Worm (Caenorhabditis elegans) whole organism, young adult: ENCODE measurements around the gene cdr-3.

Experiments
- B0035.1 ChIP-seq: sonication (generic microtip); optimal IDR thresholded peaks from 2 replicates; lab custom pipeline; 2016; ENCODE audit warnings: missing genetic modification characterization, mild to moderate bottlenecking, missing compliant biosample characterization, missing genotype, missing genetic modification reagents
- B0336.3 ChIP-seq: fragments of 200-800 bp; sonication (Bioruptor generic); IDR thresholded peaks from 2 replicates; pipeline ENCODE4 v1.3.6; 2022; ENCODE audit warnings: missing genetic modification characterization, missing compliant biosample characterization
- F10E7.11 ChIP-seq: sonication (generic microtip); optimal IDR thresholded peaks from 2 replicates; lab custom pipeline; 2017; ENCODE audit warnings: mild to moderate bottlenecking, missing genetic modification characterization, moderate library complexity, missing compliant biosample characterization
- F33H1.4 ChIP-seq: fragments of 200-800 bp; sonication (Bioruptor generic); IDR thresholded peaks from 2 replicates; pipeline ENCODE4 v1.3.6; 2022; ENCODE audit warnings: missing genetic modification reagents, missing genetic modification characterization, missing compliant biosample characterization
- F39B2.1 ChIP-seq: fragments of 200-800 bp; sonication (Bioruptor generic); IDR thresholded peaks from 2 replicates; pipeline ENCODE4 v1.3.6; 2022; ENCODE audit warnings: missing genetic modification reagents, missing genetic modification characterization, missing compliant biosample characterization
- F49E8.2 ChIP-seq: sonication (generic microtip); optimal IDR thresholded peaks from 3 replicates; lab custom pipeline; 2017; ENCODE audit warnings: missing genetic modification characterization, mild to moderate bottlenecking, missing compliant biosample characterization, antibody characterized with exemption, moderate library complexity; ENCODE audit not compliant: insufficient read depth
- F57A8.1 ChIP-seq: fragments of 200-800 bp; sonication (Bioruptor generic); optimal IDR thresholded peaks from 2 replicates; lab custom pipeline; 2018; ENCODE audit warnings: mild to moderate bottlenecking, missing genetic modification characterization, moderate library complexity, missing compliant biosample characterization
- F57C9.4 ChIP-seq: sonication (generic microtip); optimal IDR thresholded peaks from 2 replicates; lab custom pipeline; 2017; ENCODE audit warnings: mild to moderate bottlenecking, missing genetic modification characterization, missing compliant biosample characterization
- K11D2.4 ChIP-seq: fragments of 200-800 bp; sonication (Bioruptor generic); IDR thresholded peaks from 2 replicates; pipeline ENCODE4 v1.3.6; 2022; ENCODE audit warnings: missing genetic modification reagents, missing genetic modification characterization, missing compliant biosample characterization
- K12H6.12 ChIP-seq: fragments of 200-800 bp; sonication (Bioruptor generic); optimal IDR thresholded peaks from 2 replicates; lab custom pipeline; 2018; ENCODE audit warnings: mild to moderate bottlenecking, missing genetic modification characterization, missing compliant biosample characterization
- T07F8.4 ChIP-seq: sonication (generic microtip); optimal IDR thresholded peaks from 2 replicates; lab custom pipeline; 2016; ENCODE audit warnings: mild to moderate bottlenecking, missing genetic modification characterization, moderate library complexity, missing compliant biosample characterization
- Y56A3A.18 ChIP-seq: fragments of 200-800 bp; sonication (Bioruptor generic); IDR thresholded peaks from 2 replicates; pipeline ENCODE4 v1.3.6; 2022; ENCODE audit warnings: missing genetic modification reagents, missing genetic modification characterization, missing compliant biosample characterization
- Y79H2A.3 ChIP-seq: fragments of 200-800 bp; sonication (Bioruptor generic); conservative IDR thresholded peaks from 2 replicates; pipeline ENCODE4 v1.3.6; 2022; ENCODE audit warnings: missing genetic modification reagents, missing genetic modification characterization, missing compliant biosample characterization
- atf-7 ChIP-seq: sonication (generic microtip); optimal IDR thresholded peaks from 2 replicates; lab custom pipeline; 2017; ENCODE audit warnings: mild to moderate bottlenecking, missing genetic modification characterization, missing compliant biosample characterization
- attf-3 ChIP-seq: fragments of 200-800 bp; sonication (Bioruptor generic); conservative IDR thresholded peaks from 2 replicates; pipeline ENCODE4 v1.3.6; 2022; ENCODE audit warnings: missing genetic modification reagents, missing genetic modification characterization, missing compliant biosample characterization
- attf-5 ChIP-seq: fragments of 200-800 bp; sonication (Bioruptor generic); optimal IDR thresholded peaks from 2 replicates; lab custom pipeline; 2018; ENCODE audit warnings: mild to moderate bottlenecking, missing genetic modification characterization, missing compliant biosample characterization
- attf-6 ChIP-seq: fragments of 200-800 bp; sonication (Bioruptor generic); IDR thresholded peaks from 2 replicates; pipeline ENCODE4 v1.3.6; 2022; ENCODE audit warnings: missing genetic modification reagents, missing genetic modification characterization, missing compliant biosample characterization
- bed-2 ChIP-seq: fragments of 200-800 bp; sonication (Bioruptor generic); IDR thresholded peaks from 2 replicates; pipeline ENCODE4 v1.3.6; 2022; ENCODE audit warnings: missing genetic modification reagents, missing genetic modification characterization, missing compliant biosample characterization
- ceh-27 ChIP-seq: fragments of 200-800 bp; sonication (Bioruptor generic); optimal IDR thresholded peaks from 2 replicates; lab custom pipeline; 2018; ENCODE audit warnings: mild to moderate bottlenecking, missing genetic modification characterization, moderate library complexity, missing compliant biosample characterization
- die-1 ChIP-seq: sonication (generic microtip); optimal IDR thresholded peaks from 2 replicates; lab custom pipeline; 2016; ENCODE audit warnings: missing genotype, mild to moderate bottlenecking, missing genetic modification characterization, missing compliant biosample characterization
- efl-1 ChIP-seq: fragments of 150-350 bp; optimal IDR thresholded peaks from 2 replicates; lab custom pipeline; 2014; ENCODE audit warnings: missing biosample characterization, missing genetic modification reagents, missing genetic modification characterization
- egl-44 ChIP-seq: fragments of 200-800 bp; sonication (Bioruptor generic); IDR thresholded peaks from 2 replicates; pipeline ENCODE4 v1.3.6; 2022; ENCODE audit warnings: missing genetic modification reagents, missing genetic modification characterization, missing compliant biosample characterization
- hmg-1.2 ChIP-seq: fragments of 200-800 bp; sonication (Bioruptor generic); IDR thresholded peaks from 2 replicates; pipeline ENCODE4 v1.3.6; 2022; ENCODE audit warnings: missing genetic modification reagents, missing genetic modification characterization, missing compliant biosample characterization
- let-607 ChIP-seq, 2 experiments: fragments of 200-800 bp in 1 of 2; sonication (Bioruptor generic) in 1 of 2; sonication (generic microtip) in 1 of 2; optimal IDR thresholded peaks; 2 replicates each; lab custom pipeline; 2016 to 2018; ENCODE audit warnings: mild to moderate bottlenecking in 2 of 2, missing compliant biosample characterization in 2 of 2, missing genetic modification characterization in 2 of 2, moderate library complexity in 2 of 2, missing genotype in 1 of 2
- lin-26 ChIP-seq: fragments of 200-800 bp; sonication (Bioruptor generic); IDR thresholded peaks from 2 replicates; pipeline ENCODE4 v1.3.6; 2022; ENCODE audit warnings: missing genetic modification reagents, missing genetic modification characterization, missing compliant biosample characterization
- lin-35 ChIP-seq, 3 experiments: fragments of 150-350 bp in 2 of 3; sonication (generic microtip) in 1 of 3; optimal IDR thresholded peaks; 2 replicates each; lab custom pipeline; 2014 to 2018; ENCODE audit warnings: missing biosample characterization in 3 of 3, missing genetic modification characterization in 3 of 3, missing genetic modification reagents in 3 of 3
- lir-1 ChIP-seq: fragments of 200-800 bp; sonication (Bioruptor generic); conservative IDR thresholded peaks from 2 replicates; pipeline ENCODE4 v1.3.6; 2022; ENCODE audit warnings: missing genetic modification reagents, missing genetic modification characterization, missing compliant biosample characterization
- madf-6 ChIP-seq: fragments of 200-800 bp; sonication (Bioruptor generic); IDR thresholded peaks from 2 replicates; pipeline ENCODE4 v1.3.6; 2022; ENCODE audit warnings: missing genetic modification reagents, missing genetic modification characterization, missing compliant biosample characterization
- mcd-1 ChIP-seq: fragments of 200-800 bp; sonication (Bioruptor generic); IDR thresholded peaks from 2 replicates; pipeline ENCODE4 v1.3.6; 2022; ENCODE audit warnings: missing genetic modification reagents, missing genetic modification characterization, missing compliant biosample characterization
- mxl-1 ChIP-seq: sonication (generic microtip); optimal IDR thresholded peaks from 2 replicates; lab custom pipeline; 2016; ENCODE audit warnings: missing genetic modification characterization, missing compliant biosample characterization
- nfyb-1 ChIP-seq: fragments of 200-800 bp; sonication (Bioruptor generic); IDR thresholded peaks from 2 replicates; pipeline ENCODE4 v1.3.6; 2022; ENCODE audit warnings: missing genetic modification reagents, missing genetic modification characterization, missing compliant biosample characterization
- pbrm-1 ChIP-seq: fragments of 200-800 bp; sonication (Bioruptor generic); IDR thresholded peaks from 2 replicates; pipeline ENCODE4 v1.3.6; 2022; ENCODE audit warnings: missing genetic modification reagents, missing genetic modification characterization, missing compliant biosample characterization
- rcor-1 ChIP-seq: fragments of 200-800 bp; sonication (Bioruptor generic); IDR thresholded peaks from 2 replicates; pipeline ENCODE4 v1.3.6; 2022; ENCODE audit warnings: missing genetic modification reagents, missing genetic modification characterization, missing compliant biosample characterization
- rec-8 ChIP-seq, 2 experiments: sonication (generic microtip); optimal IDR thresholded peaks; 2 replicates each; lab custom pipeline; 2016; ENCODE audit warnings: mild to moderate bottlenecking in 2 of 2, missing genetic modification characterization in 2 of 2, missing genetic modification reagents in 2 of 2, missing genotype in 2 of 2, missing biosample characterization in 1 of 2, missing compliant biosample characterization in 1 of 2, moderate library complexity in 1 of 2
- snpc-1.3 ChIP-seq: sonication (generic microtip); optimal IDR thresholded peaks from 2 replicates; lab custom pipeline; 2017; ENCODE audit warnings: missing genetic modification characterization, mild to moderate bottlenecking, missing compliant biosample characterization, antibody characterized with exemption, moderate library complexity, missing genotype, missing genetic modification reagents; ENCODE audit not compliant: insufficient read depth
- snpc-4 ChIP-seq, 5 experiments: fragments of 150-350 bp in 1 of 5; sonication (generic microtip) in 4 of 5; optimal IDR thresholded peaks; 2 replicates each; lab custom pipeline; 2014 to 2018; ENCODE audit warnings: missing genetic modification characterization in 5 of 5, missing biosample characterization in 3 of 5, antibody characterized with exemption in 2 of 5, mild to moderate bottlenecking in 2 of 5, missing compliant biosample characterization in 2 of 5, missing genotype in 2 of 5, moderate library complexity in 2 of 5, missing genetic modification reagents in 1 of 5
- somi-1 ChIP-seq: fragments of 200-800 bp; sonication (Bioruptor generic); optimal IDR thresholded peaks from 2 replicates; lab custom pipeline; 2018; ENCODE audit warnings: mild to moderate bottlenecking, missing genetic modification characterization, missing compliant biosample characterization
- tbp1 ChIP-seq: fragments of 200-800 bp; sonication (Bioruptor generic); optimal IDR thresholded peaks from 2 replicates; lab custom pipeline; 2018; ENCODE audit warnings: mild to moderate bottlenecking, missing genetic modification characterization, missing compliant biosample characterization
- tbx-9 ChIP-seq: sonication (generic microtip); optimal IDR thresholded peaks from 2 replicates; lab custom pipeline; 2016; ENCODE audit warnings: borderline replicate concordance, missing genetic modification characterization, inconsistent platforms, missing compliant biosample characterization
- zfh-2 ChIP-seq: fragments of 200-800 bp; sonication (Bioruptor generic); conservative IDR thresholded peaks from 2 replicates; pipeline ENCODE4 v1.3.6; 2022; ENCODE audit warnings: missing genetic modification reagents, missing genetic modification characterization, missing compliant biosample characterization
- ztf-18 ChIP-seq: sonication (generic microtip); optimal IDR thresholded peaks from 2 replicates; lab custom pipeline; 2016; ENCODE audit warnings: missing genotype, mild to moderate bottlenecking, missing genetic modification characterization, missing compliant biosample characterization
- ztf-22 ChIP-seq: fragments of 200-800 bp; sonication (Bioruptor generic); optimal IDR thresholded peaks from 2 replicates; lab custom pipeline; 2018; ENCODE audit warnings: mild to moderate bottlenecking, missing genetic modification characterization, moderate library complexity, missing compliant biosample characterization

The cdr-3 gene

DNA sequence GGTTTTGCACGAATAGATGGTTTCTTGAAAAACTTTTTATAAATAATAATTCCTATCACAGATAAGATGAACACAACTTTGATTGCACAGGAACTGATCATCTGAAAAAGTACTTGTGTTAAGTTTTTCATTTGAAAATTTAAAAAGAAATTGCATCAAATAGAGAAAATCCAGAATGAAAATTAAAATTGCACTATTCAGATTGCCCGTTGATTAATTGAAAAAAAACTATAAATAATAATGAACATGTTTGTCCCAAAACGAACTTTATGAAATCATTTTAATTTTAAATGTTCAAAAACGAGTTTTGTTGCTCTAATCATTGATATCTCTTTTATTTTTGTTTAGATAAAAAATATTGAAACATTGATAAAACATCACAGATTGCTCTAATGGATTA, at the start of gene cdr-3:
Gene cdr-3, minus strand, starts transcription at position 101 of the 400 bp plus-strand sequence.
- TF ChIP-seq attf-6 (GFP tag; lab: Robert Waterston, UW) (no peak), Y79H2A.3 (GFP tag; lab: Robert Waterston, UW) (no peak), F49E8.2 (tag; lab: Kevin White, UChicago) (no peak), attf-3 (GFP tag; lab: Robert Waterston, UW) (no peak), mcd-1 (no peak), egl-44 (GFP tag; lab: Robert Waterston, UW) (no peak), somi-1 (GFP tag; lab: Kevin White, UChicago) (no peak), B0336.3 (no peak), mxl-1 (no peak), ztf-18 (no peak), B0035.1 (tag; lab: Kevin White, UChicago) (no peak)

ce11 chrV:12466653-12467052, 49.5 kb upstream of the cdr-3 start:
- TF ChIP-seq lir-1: no peak
- no peak for TF ChIP-seq hmg-1.2 (GFP tag; lab: Robert Waterston, UW)
- peak; percentile 22; the same call in 1 of the 2 replicates for TF ChIP-seq madf-6 (GFP tag; lab: Robert Waterston, UW)
- TF ChIP-seq, all 124 proteins: peak for 1

DNA sequence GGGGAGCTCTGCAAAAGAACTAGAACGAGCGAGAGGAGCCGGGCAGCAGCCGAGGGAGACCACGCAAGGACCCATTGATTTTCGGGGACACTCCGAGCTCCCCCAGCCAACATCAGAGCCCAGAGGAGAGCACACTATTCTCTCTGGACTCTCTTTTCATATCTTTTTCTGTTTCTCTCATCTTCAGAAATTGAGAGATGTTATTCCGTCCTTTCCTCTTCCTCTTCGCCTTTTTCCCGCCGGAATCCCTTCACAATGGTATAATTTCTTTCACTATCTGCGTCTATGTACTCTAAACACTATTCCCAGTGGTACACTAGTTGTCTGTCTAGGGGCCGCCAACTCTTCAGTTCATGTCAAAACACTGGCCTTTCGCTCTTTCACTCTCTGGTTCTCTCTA, 48.2 kb upstream of the cdr-3 start:
- peak; percentile 15 for TF ChIP-seq F10E7.11
- peak; percentile 77 for TF ChIP-seq K11D2.4 (GFP tag; lab: Robert Waterston, UW)
- TF ChIP-seq nfyb-1 (GFP tag; lab: Robert Waterston, UW): peak; percentile 60; the same call in 1 of the 2 replicates
- no peak for TF ChIP-seq die-1
- peak; percentile 0 for TF ChIP-seq ztf-22 (GFP tag; lab: Kevin White, UChicago)
- TF ChIP-seq somi-1 (GFP tag; lab: Kevin White, UChicago): peak; percentile 83
- TF ChIP-seq ceh-27 (GFP tag; lab: Kevin White, UChicago): peak; percentile 76
- TF ChIP-seq rec-8 (tag; optimal IDR thresholded peaks at IDR 0.05; lab: Kevin White, UChicago): no peak
- TF ChIP-seq F57A8.1 (GFP tag; lab: Kevin White, UChicago): no peak
- no peak for TF ChIP-seq lir-1
- TF ChIP-seq let-607 (tag; optimal IDR thresholded peaks at IDR 0.05; lab: Kevin White, UChicago): no peak
- TF ChIP-seq K12H6.12 (tag; lab: Kevin White, UChicago): peak; percentile 89
- peak; percentile 48 for TF ChIP-seq atf-7 (tag; lab: Kevin White, UChicago)
- TF ChIP-seq F57C9.4 (tag; lab: Kevin White, UChicago): no peak
- peak; percentile 62 for TF ChIP-seq attf-5 (GFP tag; lab: Kevin White, UChicago)
- 0 out of 2 replicates have a peak, but pooled peaks have one; percentile 32 for TF ChIP-seq rcor-1 (GFP tag; lab: Robert Waterston, UW)
- TF ChIP-seq hmg-1.2 (GFP tag; lab: Robert Waterston, UW): peak; percentile 86
- peak; percentile 98 for TF ChIP-seq zfh-2 (GFP tag; lab: Robert Waterston, UW)
- no peak for TF ChIP-seq T07F8.4 (tag; lab: Kevin White, UChicago)
- TF ChIP-seq F39B2.1 (GFP tag; lab: Robert Waterston, UW): no peak
- peak; percentile 43 for TF ChIP-seq attf-3 (GFP tag; lab: Robert Waterston, UW)
- TF ChIP-seq lin-35 (GFP tag; optimal IDR thresholded peaks at IDR 0.05; lab: Kevin White, UChicago): peak in 2 of 3 experiments; percentile 13 to 62
- TF ChIP-seq lin-26 (GFP tag; lab: Robert Waterston, UW): no peak
- TF ChIP-seq Y56A3A.18 (GFP tag; lab: Robert Waterston, UW): 0 out of 2 replicates have a peak, but pooled peaks have one; percentile 25
- TF ChIP-seq F33H1.4 (GFP tag; lab: Robert Waterston, UW): 0 out of 2 replicates have a peak, but pooled peaks have one; percentile 19
- no peak for TF ChIP-seq efl-1
- TF ChIP-seq mcd-1: peak; percentile 57
- TF ChIP-seq B0336.3: 0 out of 2 replicates have a peak, but pooled peaks have one; percentile 28
- no peak for TF ChIP-seq ztf-18
- no peak for TF ChIP-seq snpc-4 (GFP tag; optimal IDR thresholded peaks at IDR 0.05; lab: Kevin White, UChicago)
- peak in 2 of 4 experiments; percentile 39 to 45 for TF ChIP-seq snpc-4 (tag; optimal IDR thresholded peaks at IDR 0.05; lab: Kevin White, UChicago)
- peak; percentile 1 for TF ChIP-seq tbp1 (GFP tag; lab: Kevin White, UChicago)
- TF ChIP-seq pbrm-1 (GFP tag; lab: Robert Waterston, UW): no peak; the same call in 1 of the 2 replicates
- no peak for TF ChIP-seq tbx-9 (tag; lab: Kevin White, UChicago)
- no peak for TF ChIP-seq snpc-1.3 (tag; lab: Kevin White, UChicago)
- TF ChIP-seq bed-2 (GFP tag; lab: Robert Waterston, UW): 0 out of 2 replicates have a peak, but pooled peaks have one; percentile 38
